Fruit fly (Drosophila melanogaster): Measurements from ENCODE around the gene knk.
A peak's percentile ranks its signal among the peaks of the same experiment; 100 is the strongest.

Gene knk

dm6 chr3R:10144103-10144998 lies 18.9 kb upstream of the knk start, which contains the start of the genes TAF1B and Invadolysin (continued):
- peak; percentile 54 for TF ChIP-seq CG32532 (GFP tag; IDR thresholded peaks at IDR 0.05)
- peak; percentile 40 for TF ChIP-seq Dad (GFP tag; optimal IDR thresholded peaks at IDR 0.05)
- TF ChIP-seq Dip3 (GFP tag; optimal IDR thresholded peaks at IDR 0.05), result peak; percentile 21
- no peak for TF ChIP-seq sima (GFP tag; optimal IDR thresholded peaks at IDR 0.05)
- peak; percentile 14; the same call in 1 of the 2 replicates for TF ChIP-seq H2.0 (GFP tag; IDR thresholded peaks at IDR 0.05)
- TF ChIP-seq p53 (GFP tag; optimal IDR thresholded peaks at IDR 0.05), result no peak
- peak; percentile 83 for TF ChIP-seq Ets97D (GFP tag; optimal IDR thresholded peaks at IDR 0.05)
- TF ChIP-seq CG4707 (GFP tag; optimal IDR thresholded peaks at IDR 0.05), result peak; percentile 62
- peak; percentile 58 for TF ChIP-seq nerfin-1 (tag; optimal IDR thresholded peaks at IDR 0.05)
- TF ChIP-seq mam (GFP tag; optimal IDR thresholded peaks at IDR 0.05), result peak; percentile 53
- no peak for TF ChIP-seq CG14667 (GFP tag; IDR thresholded peaks at IDR 0.05)
- no peak for TF ChIP-seq CG7357 (GFP tag; IDR thresholded peaks at IDR 0.05)
- TF ChIP-seq Lhr (GFP tag; optimal IDR thresholded peaks at IDR 0.05), result peak; percentile 87
- peak; percentile 62 for TF ChIP-seq ind (GFP tag; optimal IDR thresholded peaks at IDR 0.05)
- peak; percentile 92 for TF ChIP-seq CG3995 (GFP tag; optimal IDR thresholded peaks at IDR 0.05)
- TF ChIP-seq Hand (GFP tag; optimal IDR thresholded peaks at IDR 0.05), result peak; percentile 57
- TF ChIP-seq CG34422 (GFP tag; IDR thresholded peaks at IDR 0.05), result peak; percentile 83
- peak; percentile 72 for TF ChIP-seq CG17829 (tag; optimal IDR thresholded peaks at IDR 0.05)
- peak; percentile 90 for TF ChIP-seq CG9932 (GFP tag; IDR thresholded peaks at IDR 0.05)
- TF ChIP-seq CG17385 (GFP tag; optimal IDR thresholded peaks at IDR 0.05), result peak; percentile 12
- 0 out of 2 replicates have a peak, but pooled peaks have one; percentile 40 for TF ChIP-seq CG11085 (GFP tag; IDR thresholded peaks at IDR 0.05)
- peak; percentile 57 for TF ChIP-seq CG8290 (GFP tag; optimal IDR thresholded peaks at IDR 0.05)
- TF ChIP-seq CG8290 (tag; optimal IDR thresholded peaks at IDR 0.05), result peak in 1 of 2 experiments; percentile 76
- peak; percentile 93 for TF ChIP-seq grau (tag; optimal IDR thresholded peaks at IDR 0.05)
- peak; percentile 36 to 75 for TF ChIP-seq Pdp1 (GFP tag; optimal IDR thresholded peaks at IDR 0.05)
- peak; percentile 48 for TF ChIP-seq Sry-β (GFP tag; optimal IDR thresholded peaks at IDR 0.05)
- TF ChIP-seq ssp (GFP tag; IDR thresholded peaks at IDR 0.05), result no peak
- TF ChIP-seq lbe (GFP tag; optimal IDR thresholded peaks at IDR 0.05), result peak; percentile 78
- peak; percentile 24 for TF ChIP-seq CG12942 (GFP tag; optimal IDR thresholded peaks at IDR 0.05)
- TF ChIP-seq otp (GFP tag; IDR thresholded peaks at IDR 0.05), result 0 out of 3 replicates have a peak, but pooled peaks have one; percentile 63
- TF ChIP-seq Fer1 (GFP tag; optimal IDR thresholded peaks at IDR 0.05), result peak; percentile 42
- peak; percentile 39 for TF ChIP-seq CG2129 (GFP tag; IDR thresholded peaks at IDR 0.05; ENCODE audit: partially characterized antibody)
- no peak for TF ChIP-seq CG8388 (GFP tag; optimal IDR thresholded peaks at IDR 0.05)
- peak; percentile 81 for TF ChIP-seq slbo (GFP tag; IDR thresholded peaks at IDR 0.05)
- no peak for TF ChIP-seq Poxn (GFP tag; IDR thresholded peaks at IDR 0.05)
- peak; percentile 27 for TF ChIP-seq crc (GFP tag; optimal IDR thresholded peaks at IDR 0.05)
- peak; percentile 96 for TF ChIP-seq E2f2 (GFP tag; IDR thresholded peaks at IDR 0.05)
- no peak for TF ChIP-seq CG2202 (tag; optimal IDR thresholded peaks at IDR 0.05)
- peak; percentile 59 for TF ChIP-seq bab2 (GFP tag; optimal IDR thresholded peaks at IDR 0.05)
- peak; percentile 75 for TF ChIP-seq ato (GFP tag; IDR thresholded peaks at IDR 0.05; ENCODE audit: partially characterized antibody)
- TF ChIP-seq CoRest (tag; optimal IDR thresholded peaks at IDR 0.05), result peak; percentile 67
- TF ChIP-seq Med (GFP tag), result peak; percentile 80
- TF ChIP-seq CG12104 (GFP tag; optimal IDR thresholded peaks at IDR 0.05), result peak; percentile 13
- TF ChIP-seq CG7271 (tag; optimal IDR thresholded peaks at IDR 0.05), result peak; percentile 25
- TF ChIP-seq nau (GFP tag; optimal IDR thresholded peaks at IDR 0.05), result no peak
- TF ChIP-seq az2 (GFP tag; optimal IDR thresholded peaks at IDR 0.05), result peak; percentile 44
- TF ChIP-seq CTCF (GFP tag; optimal IDR thresholded peaks at IDR 0.05), result peak; percentile 69
- TF ChIP-seq CG7987 (GFP tag; optimal IDR thresholded peaks at IDR 0.05), result peak; percentile 14
- TF ChIP-seq NFAT (GFP tag; IDR thresholded peaks at IDR 0.05), result peak; percentile 75
- TF ChIP-seq bowl (GFP tag; IDR thresholded peaks at IDR 0.05), result no peak

All from whole organism, embryonic.